Worm (Caenorhabditis elegans) whole organism, L4 larva: ENCODE measurements around the gene F13A2.5.

Experiments used
- daf-19 ChIP-seq: fragments of 200-800 bp; sonication (Bioruptor generic); conservative IDR thresholded peaks from 2 replicates; pipeline ENCODE4 v1.3.6; 2022; ENCODE audit warnings: missing genetic modification characterization, missing compliant biosample characterization
- jun-1 ChIP-seq: fragments of 150-350 bp; optimal IDR thresholded peaks from 2 replicates; lab custom pipeline; 2014; ENCODE audit warnings: missing biosample characterization, missing genetic modification reagents, missing genetic modification characterization

- TF ChIP-seq jun-1 (tag; lab: Kevin White, UChicago) (no peak), daf-19 (GFP tag; lab: Robert Waterston, UW) (no peak)
These were observed 35.3 kb downstream of the F13A2.5 start, which contains the start of gene F32D1.11 for ce11 chrV:4366440-4366839.
